Worm (Caenorhabditis elegans) whole organism, early embryonic: ENCODE data around the gene ckb-1.

ENCODE experiments used
- B0310.2 ChIP-seq: sonication (generic microtip); optimal IDR thresholded peaks from 2 replicates; lab custom pipeline; 2016; ENCODE audit warnings: mild to moderate bottlenecking, missing genetic modification characterization, missing compliant biosample characterization
- F13C5.2 ChIP-seq: sonication (generic microtip); optimal IDR thresholded peaks from 2 replicates; lab custom pipeline; 2017; ENCODE audit warnings: mild to moderate bottlenecking, missing genetic modification characterization, inconsistent platforms, missing compliant biosample characterization
- aly-1 ChIP-seq: sonication (generic microtip); optimal IDR thresholded peaks from 2 replicates; lab custom pipeline; 2016; ENCODE audit warnings: missing genetic modification characterization, missing compliant biosample characterization
- ama-1 ChIP-seq: fragments of 150-350 bp; optimal IDR thresholded peaks from 2 replicates; lab custom pipeline; 2014
- ceh-13 ChIP-seq: fragments of 200-800 bp; sonication (Bioruptor generic); optimal IDR thresholded peaks from 2 replicates; lab custom pipeline; 2018; ENCODE audit warnings: mild to moderate bottlenecking, missing genetic modification characterization, missing compliant biosample characterization
- ceh-36 ChIP-seq: sonication (generic microtip); optimal IDR thresholded peaks from 2 replicates; lab custom pipeline; 2016; ENCODE audit warnings: missing genetic modification characterization, inconsistent platforms, missing compliant biosample characterization
- ets-7 ChIP-seq: sonication (generic microtip); optimal IDR thresholded peaks from 2 replicates; lab custom pipeline; 2016; ENCODE audit warnings: missing genotype, missing genetic modification characterization, missing compliant biosample characterization
- flt-1 ChIP-seq: fragments of 200-800 bp; sonication (Bioruptor generic); IDR thresholded peaks from 2 replicates; pipeline ENCODE4 v1.3.6; 2022; ENCODE audit warnings: missing genetic modification characterization, missing compliant biosample characterization
- hmbx-1 ChIP-seq: sonication (generic microtip); optimal IDR thresholded peaks from 2 replicates; lab custom pipeline; 2016; ENCODE audit warnings: mild to moderate bottlenecking, missing genetic modification characterization, missing compliant biosample characterization
- hmg-4 ChIP-seq: fragments of 200-800 bp; sonication (Bioruptor generic); optimal IDR thresholded peaks from 2 replicates; lab custom pipeline; 2018; ENCODE audit warnings: mild to moderate bottlenecking, missing genetic modification characterization, missing compliant biosample characterization
- hnd-1 ChIP-seq: sonication (generic microtip); optimal IDR thresholded peaks from 2 replicates; lab custom pipeline; 2016; ENCODE audit warnings: missing genetic modification characterization, missing compliant biosample characterization
- pes-1 ChIP-seq: fragments of 200-800 bp; sonication (Bioruptor generic); IDR thresholded peaks from 2 replicates; pipeline ENCODE4 v1.3.6; 2022; ENCODE audit warnings: missing genetic modification reagents, missing genetic modification characterization, missing compliant biosample characterization
- scrt-1 ChIP-seq: fragments of 200-800 bp; sonication (Bioruptor generic); IDR thresholded peaks from 2 replicates; pipeline ENCODE4 v1.3.6; 2022; ENCODE audit warnings: missing genetic modification characterization, missing compliant biosample characterization
- sea-1 ChIP-seq: fragments of 200-800 bp; sonication (Bioruptor generic); conservative IDR thresholded peaks from 2 replicates; pipeline ENCODE4 v1.3.6; 2022; ENCODE audit warnings: missing genetic modification characterization, missing compliant biosample characterization
- tbx-11 ChIP-seq: fragments of 200-800 bp; sonication (Bioruptor generic); IDR thresholded peaks from 2 replicates; pipeline ENCODE4 v1.3.6; 2022; ENCODE audit warnings: missing genetic modification characterization, missing compliant biosample characterization
- tbx-37 ChIP-seq: fragments of 200-800 bp; sonication (Bioruptor generic); conservative IDR thresholded peaks from 2 replicates; pipeline ENCODE4 v1.3.6; 2022; ENCODE audit warnings: missing genetic modification reagents, missing genetic modification characterization, missing compliant biosample characterization
- tra-4 ChIP-seq: sonication (generic microtip); optimal IDR thresholded peaks from 2 replicates; lab custom pipeline; 2017; ENCODE audit warnings: missing genetic modification characterization, missing compliant biosample characterization

ckb-1 gene

DNA sequence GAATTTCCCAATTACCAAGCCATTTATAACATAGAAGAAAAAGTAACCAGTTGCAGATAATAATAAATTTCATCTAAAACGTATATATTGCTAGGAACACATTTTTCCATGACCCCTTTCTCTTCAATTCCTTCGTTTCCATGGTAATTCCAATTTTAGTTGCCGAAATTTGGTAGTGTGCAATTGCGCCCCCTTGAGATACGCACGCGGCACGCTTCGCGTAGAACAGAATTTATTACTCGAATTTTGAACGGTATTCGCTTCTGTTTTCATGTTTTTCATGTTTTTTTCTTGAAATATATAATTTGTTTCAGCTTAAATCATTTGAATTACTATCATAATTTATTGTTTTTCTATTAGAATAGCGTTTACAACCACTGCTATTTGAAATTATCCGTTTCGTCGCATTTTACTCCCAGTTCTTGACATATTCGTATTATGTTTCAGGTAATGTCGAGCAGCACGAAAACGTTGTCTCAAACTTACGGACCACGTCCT is 39.3 kb downstream of the ckb-1 start, which contains the start of the genes R07E5.17 and snfc-5:
Gene R07E5.17, minus strand, starts transcription at position 98 of the 498 bp plus-strand sequence.
Gene snfc-5, plus strand, starts transcription at position 448 of the 498 bp plus-strand sequence.
- TF ChIP-seq tra-4 (tag; lab: Kevin White, UChicago) (no peak), B0310.2 (tag; lab: Kevin White, UChicago) (no peak), pes-1 (GFP tag; lab: Robert Waterston, UW) (no peak), F13C5.2 (peak; percentile 59)

DNA sequence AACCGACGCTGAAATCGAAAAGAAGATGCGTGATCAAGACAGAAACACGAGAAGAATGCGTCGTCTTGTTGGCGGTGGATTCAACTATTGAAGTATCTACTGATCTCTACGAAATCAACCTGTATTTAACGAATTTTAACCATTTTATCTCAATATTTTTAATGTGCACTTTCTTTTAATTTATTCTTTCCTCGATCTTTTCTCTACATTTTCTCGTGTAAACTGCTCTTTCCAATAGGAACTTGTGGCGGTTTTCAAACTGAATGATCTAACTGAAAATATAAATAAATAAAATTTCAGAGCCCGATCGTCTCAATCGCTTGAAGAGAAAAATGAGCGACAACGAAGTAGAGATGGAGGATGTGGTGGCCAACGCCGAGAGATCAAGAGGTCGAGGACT is 40.9 kb downstream of the ckb-1 start, which contains the start of gene rnp-4:
Gene rnp-4, plus strand, starts transcription at position 301 of the 400 bp plus-strand sequence.
- TF ChIP-seq tra-4 (tag; lab: Kevin White, UChicago) = no peak
- no peak for TF ChIP-seq B0310.2 (tag; lab: Kevin White, UChicago)
- TF ChIP-seq aly-1 (tag; lab: Kevin White, UChicago) = no peak
- no peak for TF ChIP-seq sea-1 (GFP tag; lab: Robert Waterston, UW)
- no peak for TF ChIP-seq ama-1 (lab: Kevin White, UChicago)
- no peak for TF ChIP-seq scrt-1 (GFP tag; lab: Robert Waterston, UW)
- no peak for TF ChIP-seq tbx-11 (GFP tag; lab: Robert Waterston, UW)
- TF ChIP-seq hnd-1 = no peak
- no peak for TF ChIP-seq hmg-4 (GFP tag; lab: Kevin White, UChicago)
- no peak for TF ChIP-seq pes-1 (GFP tag; lab: Robert Waterston, UW)

DNA sequence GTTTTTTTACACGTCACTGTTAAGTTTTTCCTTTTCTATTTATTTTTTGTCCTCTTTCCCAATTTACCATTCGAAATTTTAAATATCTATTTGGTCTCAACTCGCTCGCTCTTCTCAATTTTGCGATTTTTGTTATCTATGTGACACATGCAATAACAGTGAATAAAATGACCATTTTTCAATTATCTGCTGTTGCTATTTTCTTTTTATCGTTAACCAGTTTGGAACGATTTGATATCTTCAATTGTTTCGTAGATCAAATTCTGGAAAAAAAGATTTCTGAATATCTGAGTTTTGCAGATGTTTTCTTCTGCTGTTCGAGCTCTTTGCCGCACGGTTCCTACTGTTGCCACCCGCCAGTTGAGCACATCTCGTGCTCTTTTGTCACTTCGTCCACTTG is 42.1 kb downstream of the ckb-1 start, which contains the start of gene prdx-3:
Gene prdx-3, plus strand, starts transcription at position 301 of the 400 bp plus-strand sequence.
- TF ChIP-seq flt-1 (GFP tag; lab: Robert Waterston, UW) (no peak), ama-1 (lab: Kevin White, UChicago) (no peak), B0310.2 (tag; lab: Kevin White, UChicago) (no peak), tra-4 (tag; lab: Kevin White, UChicago) (no peak), pes-1 (GFP tag; lab: Robert Waterston, UW) (no peak), ceh-13 (GFP tag; lab: Kevin White, UChicago) (no peak), F13C5.2 (no peak), hmbx-1 (tag; lab: Kevin White, UChicago) (no peak), sea-1 (GFP tag; lab: Robert Waterston, UW) (no peak)

DNA sequence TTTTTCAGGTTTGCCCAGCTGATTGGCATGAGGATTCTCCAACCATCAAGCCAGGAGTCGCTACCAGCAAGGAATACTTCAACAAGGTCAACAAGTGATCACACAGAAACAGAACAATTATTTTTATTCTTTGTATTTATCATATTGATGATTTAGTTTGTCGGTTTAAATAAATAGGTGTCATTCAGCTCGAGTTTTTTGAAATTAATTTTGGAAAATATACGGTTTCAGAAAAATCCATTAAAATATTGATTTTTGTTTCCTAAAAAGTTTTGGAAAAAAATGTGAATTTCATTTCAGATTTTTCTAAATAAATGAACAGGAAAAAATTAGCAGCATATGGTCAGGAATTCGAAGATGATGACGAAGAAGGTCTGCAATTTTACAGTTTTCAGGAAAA is 43.2 kb downstream of the ckb-1 start, which contains the start of gene gpch-1:
Gene gpch-1, plus strand, starts transcription at position 301 of the 400 bp plus-strand sequence.
- TF ChIP-seq tbx-11 (GFP tag; lab: Robert Waterston, UW) (no peak), ets-7 (no peak), ceh-13 (GFP tag; lab: Kevin White, UChicago) (no peak), tra-4 (tag; lab: Kevin White, UChicago) (no peak), ceh-36 (tag; lab: Kevin White, UChicago) (no peak), hnd-1 (no peak), F13C5.2 (no peak), scrt-1 (GFP tag; lab: Robert Waterston, UW) (no peak), sea-1 (GFP tag; lab: Robert Waterston, UW) (no peak), aly-1 (tag; lab: Kevin White, UChicago) (no peak), ama-1 (lab: Kevin White, UChicago) (no peak), flt-1 (GFP tag; lab: Robert Waterston, UW) (no peak), hmbx-1 (tag; lab: Kevin White, UChicago) (no peak), hmg-4 (GFP tag; lab: Kevin White, UChicago) (no peak), B0310.2 (tag; lab: Kevin White, UChicago) (no peak)

DNA sequence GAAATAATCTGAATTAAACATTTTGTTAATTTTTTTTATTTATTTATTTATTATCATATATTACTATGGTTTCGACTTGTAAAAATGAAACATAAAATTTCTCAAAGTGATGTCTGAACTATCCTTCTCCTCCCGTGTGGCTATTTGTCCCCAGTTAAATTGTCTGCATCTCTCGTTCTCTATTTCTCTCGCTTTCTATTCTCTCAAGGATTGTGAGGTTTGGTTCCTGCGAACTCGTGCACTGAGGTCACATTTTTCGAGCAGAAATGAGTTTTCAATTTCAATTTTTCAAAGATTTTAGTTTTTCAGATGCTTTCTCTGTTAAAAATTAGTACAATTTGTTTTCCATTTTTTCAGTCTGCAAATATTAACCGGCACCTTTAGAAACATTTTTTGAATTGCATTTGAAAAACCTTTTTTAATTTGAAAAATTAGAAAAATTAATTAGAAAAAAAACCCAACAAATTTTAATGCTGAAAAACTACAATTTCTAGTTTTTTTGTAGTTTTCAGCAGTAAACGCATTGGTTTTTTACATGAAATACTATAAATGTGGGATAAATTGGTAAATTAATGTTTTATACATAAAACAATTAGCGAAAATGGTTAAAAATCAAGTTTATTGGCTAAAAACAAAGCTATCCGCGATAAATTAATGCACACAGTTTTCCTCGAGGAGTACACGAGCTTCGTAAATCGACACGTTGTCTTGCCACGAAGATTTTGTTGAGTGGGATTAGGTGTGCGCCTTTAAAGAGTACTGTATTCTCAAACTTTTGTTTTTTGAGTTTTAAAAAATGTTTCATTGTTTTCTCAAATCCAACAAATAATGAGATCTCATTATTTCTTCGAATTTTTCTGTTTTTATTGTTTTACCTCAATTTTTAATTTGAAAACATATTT is 47.3 kb downstream of the ckb-1 start:
- no peak for TF ChIP-seq aly-1 (tag; lab: Kevin White, UChicago)
- TF ChIP-seq hmg-4 (GFP tag; lab: Kevin White, UChicago) = no peak
- no peak for TF ChIP-seq ceh-13 (GFP tag; lab: Kevin White, UChicago)
- TF ChIP-seq ets-7 = no peak
- no peak for TF ChIP-seq tbx-11 (GFP tag; lab: Robert Waterston, UW)
- no peak for TF ChIP-seq scrt-1 (GFP tag; lab: Robert Waterston, UW)
- no peak for TF ChIP-seq ama-1 (lab: Kevin White, UChicago)
- no peak for TF ChIP-seq ceh-36 (tag; lab: Kevin White, UChicago)
- TF ChIP-seq tra-4 (tag; lab: Kevin White, UChicago) = no peak
- TF ChIP-seq hnd-1 = no peak
- TF ChIP-seq sea-1 (GFP tag; lab: Robert Waterston, UW) = no peak
- no peak for TF ChIP-seq F13C5.2

DNA sequence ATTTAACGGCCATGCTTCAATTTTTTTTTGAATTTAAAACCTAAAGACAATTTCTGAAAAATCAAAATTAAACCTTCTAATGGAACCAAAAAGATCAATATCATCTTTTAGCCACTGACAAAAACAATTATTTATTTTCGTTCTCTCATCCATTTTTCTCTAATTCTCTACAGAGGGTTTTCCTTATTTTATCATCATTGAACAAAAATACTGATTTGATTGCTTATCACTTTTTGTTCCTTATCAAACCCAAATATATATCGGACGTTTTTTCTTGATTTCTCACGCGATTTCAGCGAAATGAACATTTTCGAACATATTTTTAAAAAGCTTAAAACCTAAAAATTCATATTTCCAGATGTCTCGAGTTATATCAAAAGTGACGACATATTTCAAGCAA is 48.0 kb downstream of the ckb-1 start, which contains the start of gene mpc-1:
Gene mpc-1, plus strand, starts transcription at position 359 of the 400 bp plus-strand sequence.
- no peak for TF ChIP-seq flt-1 (GFP tag; lab: Robert Waterston, UW)
- no peak for TF ChIP-seq tbx-37
- TF ChIP-seq scrt-1 (GFP tag; lab: Robert Waterston, UW) = no peak
- no peak for TF ChIP-seq hmbx-1 (tag; lab: Kevin White, UChicago)
- no peak for TF ChIP-seq ceh-36 (tag; lab: Kevin White, UChicago)
- TF ChIP-seq hmg-4 (GFP tag; lab: Kevin White, UChicago) = no peak
- TF ChIP-seq B0310.2 (tag; lab: Kevin White, UChicago) = no peak
- TF ChIP-seq ama-1 (lab: Kevin White, UChicago) = no peak

DNA sequence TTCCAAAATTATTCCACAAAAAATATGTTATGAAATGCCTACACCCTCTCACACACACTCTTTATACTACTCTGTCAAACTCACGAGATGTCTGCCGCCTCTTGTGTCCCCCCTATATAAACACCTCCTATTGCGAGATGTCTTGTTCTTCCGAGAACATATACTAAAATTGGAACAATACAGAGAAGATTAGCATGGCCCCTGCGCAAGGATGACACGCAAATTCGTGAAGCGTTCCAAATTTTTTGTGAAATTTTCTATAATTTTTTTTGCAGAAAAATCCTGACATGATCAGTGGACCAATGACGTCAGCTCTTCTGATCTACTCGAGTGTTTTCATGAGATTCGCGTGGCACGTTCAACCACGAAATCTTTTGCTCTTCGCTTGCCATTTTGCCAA is 49.0 kb downstream of the ckb-1 start:
- TF ChIP-seq sea-1 (GFP tag; lab: Robert Waterston, UW) = peak; percentile 77
- peak; percentile 83 for TF ChIP-seq pes-1 (GFP tag; lab: Robert Waterston, UW)
- peak; percentile 77 for TF ChIP-seq scrt-1 (GFP tag; lab: Robert Waterston, UW)
- peak; percentile 9 for TF ChIP-seq ets-7
- TF ChIP-seq ceh-36 (tag; lab: Kevin White, UChicago) = peak; percentile 69
- peak; percentile 21 for TF ChIP-seq hnd-1
- TF ChIP-seq flt-1 (GFP tag; lab: Robert Waterston, UW) = peak; percentile 71
- peak; percentile 70; the same call in 1 of the 2 replicates for TF ChIP-seq tbx-11 (GFP tag; lab: Robert Waterston, UW)
- peak; percentile 49 for TF ChIP-seq hmg-4 (GFP tag; lab: Kevin White, UChicago)
- TF ChIP-seq aly-1 (tag; lab: Kevin White, UChicago) = peak; percentile 60
- 0 out of 2 replicates have a peak, but pooled peaks have one; percentile 42 for TF ChIP-seq tbx-37
